Fruit fly (Drosophila melanogaster): ENCODE results near the gene Galk.
A peak's percentile ranks its signal among the peaks of the same experiment; 100 is the strongest.

Galk gene

DNA sequence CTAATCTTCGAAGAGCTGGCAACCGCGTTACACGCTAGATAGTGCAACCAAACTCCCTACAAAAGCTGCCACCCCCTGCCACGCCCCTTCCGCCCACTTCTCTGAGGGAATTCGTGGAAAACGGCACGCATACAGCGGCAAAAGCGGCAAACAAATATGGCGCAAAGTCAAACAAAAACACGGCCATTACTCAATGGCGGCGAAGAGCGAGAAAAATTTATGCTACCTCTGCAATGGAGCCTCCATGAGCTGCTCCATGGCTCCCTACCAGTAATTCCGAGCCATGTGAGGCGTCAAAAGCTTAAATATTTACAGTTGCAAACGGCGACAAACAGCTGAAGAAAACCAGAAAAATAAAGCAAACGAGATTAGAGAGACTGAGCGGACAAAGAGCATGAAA is 38.9 kb upstream of the Galk start:
- TF ChIP-seq phol (tag; optimal IDR thresholded peaks at IDR 0.05) (peak; percentile 34), HHEX (GFP tag; optimal IDR thresholded peaks at IDR 0.05) (peak; percentile 30), ATbp (GFP tag; optimal IDR thresholded peaks at IDR 0.05) (no peak), CG13624 (GFP tag; optimal IDR thresholded peaks at IDR 0.05) (no peak), CG10654 (GFP tag; optimal IDR thresholded peaks at IDR 0.05) (no peak), ci (GFP tag; IDR thresholded peaks at IDR 0.05) (0 out of 3 replicates have a peak, but pooled peaks have one; percentile 37), Med (GFP tag) (peak; percentile 33), Nf-YC (tag; optimal IDR thresholded peaks at IDR 0.05) (peak; percentile 58), Optix (GFP tag; IDR thresholded peaks at IDR 0.05) (0 out of 3 replicates have a peak, but pooled peaks have one; percentile 7), CG10209 (GFP tag; optimal IDR thresholded peaks at IDR 0.05) (no peak), Jarid2 (GFP tag; optimal IDR thresholded peaks at IDR 0.05) (peak; percentile 4), CG3065 (GFP tag; optimal IDR thresholded peaks at IDR 0.05) (peak; percentile 2), Nf-YB (GFP tag; optimal IDR thresholded peaks at IDR 0.05) (peak; percentile 57), CG14014 (GFP tag; IDR thresholded peaks at IDR 0.05) (no peak), CG3281 (GFP tag; optimal IDR thresholded peaks at IDR 0.05) (no peak)

DNA sequence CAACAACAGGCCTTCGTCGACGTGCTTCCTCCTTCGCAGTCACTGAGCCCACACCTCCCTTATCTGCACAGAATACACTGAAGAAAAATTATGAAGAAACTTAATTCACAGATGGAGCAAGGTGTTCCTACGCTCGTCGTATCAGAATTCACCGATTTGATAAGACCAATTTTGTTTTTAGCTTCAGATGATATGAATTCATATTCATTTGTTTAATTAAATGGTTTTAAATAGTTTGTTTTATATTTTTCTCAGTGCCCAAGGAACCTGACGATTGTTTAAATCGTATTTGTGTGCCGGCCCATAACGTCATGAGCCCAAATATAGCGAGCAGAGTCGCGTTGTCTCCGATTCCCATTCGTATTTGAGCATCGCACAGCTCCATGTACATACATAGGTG is 37.7 kb upstream of the Galk start:
- no peak for TF ChIP-seq crol (GFP tag; IDR thresholded peaks at IDR 0.05)
- TF ChIP-seq otp (GFP tag; IDR thresholded peaks at IDR 0.05): peak; percentile 29; the same call in 1 of the 3 replicates
- TF ChIP-seq B-H2 (GFP tag; optimal IDR thresholded peaks at IDR 0.05): no peak
- no peak for TF ChIP-seq seq (GFP tag; IDR thresholded peaks at IDR 0.05)
- TF ChIP-seq inv (GFP tag; IDR thresholded peaks at IDR 0.05; ENCODE audit: partially characterized antibody): no peak
- peak; percentile 10; the same call in 1 of the 2 replicates for TF ChIP-seq sens-2 (GFP tag; IDR thresholded peaks at IDR 0.05)
- no peak for TF ChIP-seq HLH3B (GFP tag; IDR thresholded peaks at IDR 0.05)
- TF ChIP-seq zfh1 (GFP tag; IDR thresholded peaks at IDR 0.05): peak; percentile 91
- no peak for TF ChIP-seq ase (GFP tag; IDR thresholded peaks at IDR 0.05)
- peak; percentile 33 for TF ChIP-seq slp2 (GFP tag; optimal IDR thresholded peaks at IDR 0.05)
- peak; percentile 10 for TF ChIP-seq CG11723 (GFP tag; optimal IDR thresholded peaks at IDR 0.05)
- TF ChIP-seq cato (GFP tag; optimal IDR thresholded peaks at IDR 0.05; ENCODE audit: borderline replicate concordance): peak; percentile 21
- peak; percentile 50; the same call in 1 of the 2 replicates for TF ChIP-seq ranshi (GFP tag; IDR thresholded peaks at IDR 0.05)
- peak; percentile 33; the same call in 1 of the 2 replicates for TF ChIP-seq klu (GFP tag; IDR thresholded peaks at IDR 0.05)
- TF ChIP-seq mld (GFP tag; IDR thresholded peaks at IDR 0.05; ENCODE audit: partially characterized antibody): no peak
- 0 out of 3 replicates have a peak, but pooled peaks have one; percentile 37 for TF ChIP-seq CG11456 (GFP tag; IDR thresholded peaks at IDR 0.05)
- peak; percentile 35 for TF ChIP-seq CG3281 (GFP tag; optimal IDR thresholded peaks at IDR 0.05)
- no peak for TF ChIP-seq luna (GFP tag; optimal IDR thresholded peaks at IDR 0.05)
- TF ChIP-seq vnd (GFP tag; IDR thresholded peaks at IDR 0.05; ENCODE audit: partially characterized antibody): no peak
- TF ChIP-seq CG2199 (GFP tag; IDR thresholded peaks at IDR 0.05): no peak; the same call in 2 of the 3 replicates
- no peak for TF ChIP-seq sd (tag; optimal IDR thresholded peaks at IDR 0.05)
- no peak for TF ChIP-seq Dll (GFP tag; IDR thresholded peaks at IDR 0.05; ENCODE audit: partially characterized antibody)
- TF ChIP-seq CG12659 (GFP tag; optimal IDR thresholded peaks at IDR 0.05): peak; percentile 35
- TF ChIP-seq Poxn (GFP tag; IDR thresholded peaks at IDR 0.05): no peak
- TF ChIP-seq vfl (GFP tag; optimal IDR thresholded peaks at IDR 0.05): no peak
- no peak for TF ChIP-seq CG32767 (GFP tag; IDR thresholded peaks at IDR 0.05)
- peak; percentile 49 for TF ChIP-seq H2.0 (GFP tag; IDR thresholded peaks at IDR 0.05)
- peak; percentile 37 for TF ChIP-seq ind (GFP tag; optimal IDR thresholded peaks at IDR 0.05)
- peak; percentile 6 for TF ChIP-seq zfh2 (GFP tag; optimal IDR thresholded peaks at IDR 0.05)
- TF ChIP-seq org-1 (GFP tag; optimal IDR thresholded peaks at IDR 0.05): no peak
- TF ChIP-seq ERR (GFP tag; optimal IDR thresholded peaks at IDR 0.05): no peak
- no peak for TF ChIP-seq lov (optimal IDR thresholded peaks at IDR 0.05)
- peak; percentile 62; the same call in 1 of the 3 replicates for TF ChIP-seq lov (GFP tag; IDR thresholded peaks at IDR 0.05)
- peak; percentile 68 for TF ChIP-seq CG18599 (GFP tag; optimal IDR thresholded peaks at IDR 0.05)
- no peak for TF ChIP-seq CG6683 (GFP tag; optimal IDR thresholded peaks at IDR 0.05)
- TF ChIP-seq run (tag; optimal IDR thresholded peaks at IDR 0.05): no peak
- peak; percentile 60 for TF ChIP-seq NC2α (GFP tag; optimal IDR thresholded peaks at IDR 0.05)
